Worm (Caenorhabditis elegans) whole organism, mixed stage, embryonic: ENCODE results near the gene idh-1.

Source experiments
- M03D4.4 ChIP-seq: sonication (generic microtip); optimal IDR thresholded peaks from 2 replicates; lab custom pipeline; 2017; ENCODE audit warnings: mild to moderate bottlenecking, missing genetic modification characterization, missing compliant biosample characterization
- bed-3 ChIP-seq: fragments of 200-800 bp; sonication (Bioruptor generic); optimal IDR thresholded peaks from 3 replicates; lab custom pipeline; 2018; ENCODE audit warnings: mild to moderate bottlenecking, missing genetic modification characterization, moderate library complexity, missing compliant biosample characterization
- blmp-1 ChIP-seq: fragments of 150-350 bp; optimal IDR thresholded peaks from 2 replicates; lab custom pipeline; 2014; ENCODE audit warnings: missing biosample characterization, missing genetic modification characterization
- ceh-39 ChIP-seq: fragments of 150-350 bp; optimal IDR thresholded peaks from 2 replicates; lab custom pipeline; 2014; ENCODE audit warnings: missing biosample characterization, missing genetic modification characterization
- ceh-43 ChIP-seq: fragments of 200-800 bp; sonication (Bioruptor generic); optimal IDR thresholded peaks from 2 replicates; lab custom pipeline; 2018; ENCODE audit warnings: mild to moderate bottlenecking, missing genetic modification characterization, moderate library complexity, missing compliant biosample characterization
- ceh-83 ChIP-seq: fragments of 200-800 bp; sonication (Bioruptor generic); optimal IDR thresholded peaks from 2 replicates; lab custom pipeline; 2018; ENCODE audit warnings: mild to moderate bottlenecking, missing genetic modification characterization, missing compliant biosample characterization
- ces-1 ChIP-seq: fragments of 150-350 bp; optimal IDR thresholded peaks from 2 replicates; lab custom pipeline; 2014; ENCODE audit warnings: missing biosample characterization, missing genetic modification reagents, missing genetic modification characterization
- cnd-1 ChIP-seq: fragments of 200-800 bp; sonication (Bioruptor generic); optimal IDR thresholded peaks from 2 replicates; lab custom pipeline; 2018; ENCODE audit warnings: mild to moderate bottlenecking, missing genetic modification characterization, missing compliant biosample characterization
- drap-1 ChIP-seq: fragments of 200-800 bp; sonication (Bioruptor generic); optimal IDR thresholded peaks from 3 replicates; lab custom pipeline; 2018; ENCODE audit warnings: mild to moderate bottlenecking, missing genetic modification characterization, missing compliant biosample characterization
- elt-1 ChIP-seq: sonication (generic microtip); optimal IDR thresholded peaks from 2 replicates; lab custom pipeline; 2017; ENCODE audit warnings: missing genetic modification characterization, mild to moderate bottlenecking, missing compliant biosample characterization, antibody characterized with exemption, moderate library complexity, borderline replicate concordance; ENCODE audit not compliant: insufficient read depth
- elt-3 ChIP-seq: fragments of 150-350 bp; optimal IDR thresholded peaks from 2 replicates; lab custom pipeline; 2014; ENCODE audit warnings: missing biosample characterization, missing genetic modification characterization
- flh-1 ChIP-seq: fragments of 200-800 bp; sonication (Bioruptor generic); optimal IDR thresholded peaks from 2 replicates; lab custom pipeline; 2018; ENCODE audit warnings: mild to moderate bottlenecking, missing genetic modification characterization, moderate library complexity, missing compliant biosample characterization
- ham-2 ChIP-seq: fragments of 200-800 bp; sonication (Bioruptor generic); optimal IDR thresholded peaks from 2 replicates; lab custom pipeline; 2018; ENCODE audit warnings: mild to moderate bottlenecking, missing genetic modification characterization, missing compliant biosample characterization
- hlh-1 ChIP-seq: fragments of 150-350 bp; optimal IDR thresholded peaks from 2 replicates; lab custom pipeline; 2014; ENCODE audit warnings: missing biosample characterization, missing genetic modification reagents, missing genetic modification characterization
- lin-13 ChIP-seq: fragments of 150-350 bp; optimal IDR thresholded peaks from 2 replicates; lab custom pipeline; 2014; ENCODE audit warnings: missing biosample characterization, missing genetic modification characterization
- lin-32 ChIP-seq: fragments of 200-800 bp; sonication (Bioruptor generic); optimal IDR thresholded peaks from 2 replicates; lab custom pipeline; 2018; ENCODE audit warnings: mild to moderate bottlenecking, missing genetic modification characterization, missing compliant biosample characterization
- lsy-2 ChIP-seq: fragments of 150-350 bp; optimal IDR thresholded peaks from 2 replicates; lab custom pipeline; 2014; ENCODE audit warnings: missing biosample characterization, missing genetic modification characterization
- mab-5 ChIP-seq: fragments of 150-350 bp; optimal IDR thresholded peaks from 2 replicates; lab custom pipeline; 2014; ENCODE audit warnings: missing biosample characterization, missing genetic modification characterization
- mep-1 ChIP-seq: fragments of 150-350 bp; optimal IDR thresholded peaks from 2 replicates; lab custom pipeline; 2017; ENCODE audit warnings: missing biosample characterization, missing genetic modification reagents, missing genetic modification characterization, inconsistent platforms
- mls-2 ChIP-seq: sonication (generic microtip); optimal IDR thresholded peaks from 2 replicates; lab custom pipeline; 2016; ENCODE audit warnings: mild to moderate bottlenecking, missing genetic modification characterization, moderate library complexity, missing compliant biosample characterization
- nhr-12 ChIP-seq: fragments of 150-350 bp; optimal IDR thresholded peaks from 2 replicates; lab custom pipeline; 2014; ENCODE audit warnings: missing biosample characterization, missing genetic modification characterization
- nhr-2 ChIP-seq: fragments of 150-350 bp; optimal IDR thresholded peaks from 2 replicates; lab custom pipeline; 2014; ENCODE audit warnings: missing biosample characterization, missing genetic modification characterization
- nhr-237 ChIP-seq: fragments of 150-350 bp; optimal IDR thresholded peaks from 2 replicates; lab custom pipeline; 2014; ENCODE audit warnings: missing biosample characterization, missing genetic modification characterization
- nhr-28 ChIP-seq: fragments of 150-350 bp; optimal IDR thresholded peaks from 2 replicates; lab custom pipeline; 2014; ENCODE audit warnings: missing biosample characterization, missing genetic modification characterization
- nhr-76 ChIP-seq: sonication (generic microtip); optimal IDR thresholded peaks from 2 replicates; lab custom pipeline; 2017; ENCODE audit warnings: missing biosample characterization, missing genetic modification characterization
- pha-4 ChIP-seq: fragments of 150-350 bp; optimal IDR thresholded peaks from 2 replicates; lab custom pipeline; 2018; ENCODE audit warnings: missing biosample characterization, missing genetic modification reagents, missing genetic modification characterization
- sem-2 ChIP-seq: fragments of 200-800 bp; sonication (Bioruptor generic); optimal IDR thresholded peaks from 2 replicates; lab custom pipeline; 2018; ENCODE audit warnings: mild to moderate bottlenecking, missing genetic modification characterization, missing compliant biosample characterization
- snpc-4 ChIP-seq: fragments of 150-350 bp; optimal IDR thresholded peaks from 2 replicates; lab custom pipeline; 2014; ENCODE audit warnings: missing biosample characterization, missing genetic modification characterization
- sptf-1 ChIP-seq: sonication (generic microtip); optimal IDR thresholded peaks from 2 replicates; lab custom pipeline; 2017; ENCODE audit warnings: mild to moderate bottlenecking, missing genetic modification characterization, moderate library complexity, missing compliant biosample characterization
- tbx-8 ChIP-seq: fragments of 200-800 bp; sonication (Bioruptor generic); optimal IDR thresholded peaks from 2 replicates; lab custom pipeline; 2018; ENCODE audit warnings: mild to moderate bottlenecking, missing genetic modification characterization, moderate library complexity, missing compliant biosample characterization
- unc-120 ChIP-seq: sonication (generic microtip); optimal IDR thresholded peaks from 2 replicates; lab custom pipeline; 2017; ENCODE audit warnings: missing genetic modification characterization, missing compliant biosample characterization; ENCODE audit not compliant: poor library complexity, severe bottlenecking
- unc-39 ChIP-seq: fragments of 150-350 bp; optimal IDR thresholded peaks from 2 replicates; lab custom pipeline; 2014; ENCODE audit warnings: missing biosample characterization, missing genetic modification characterization
- unc-62 ChIP-seq: fragments of 150-350 bp; optimal IDR thresholded peaks from 2 replicates; lab custom pipeline; 2014; ENCODE audit warnings: missing biosample characterization, missing genetic modification reagents, missing genetic modification characterization
- zip-8 ChIP-seq: fragments of 150-350 bp; optimal IDR thresholded peaks from 2 replicates; lab custom pipeline; 2014; ENCODE audit warnings: missing biosample characterization, missing genetic modification characterization
- ztf-11 ChIP-seq: fragments of 150-350 bp; optimal IDR thresholded peaks from 2 replicates; lab custom pipeline; 2014; ENCODE audit warnings: missing biosample characterization, missing genetic modification characterization

The idh-1 gene

DNA sequence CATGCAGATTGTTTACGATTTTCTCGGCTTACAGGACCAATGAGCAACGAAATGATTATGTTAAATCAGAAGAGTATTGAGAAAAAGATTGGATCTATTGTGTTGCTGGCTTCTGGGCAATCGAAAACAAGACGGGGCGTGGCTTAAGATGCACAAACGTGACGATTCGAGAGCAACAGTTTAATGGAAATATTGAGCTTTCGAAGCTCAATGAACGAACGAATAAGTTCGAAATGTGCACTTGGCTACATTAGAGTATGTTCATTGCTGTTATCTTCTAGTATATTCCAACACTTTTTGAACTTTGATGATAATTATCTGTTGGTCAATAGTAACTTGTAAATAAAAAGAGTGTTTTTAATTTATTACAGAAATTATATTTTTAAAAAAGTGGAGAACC is 4.5 kb upstream of the idh-1 start, which contains the start of gene hsp-12.3:
TSS of gene hsp-12.3 (minus strand) at position 101 of the 400 bp plus-strand sequence.
- TF ChIP-seq nhr-2 (tag; lab: Kevin White, UChicago) (no peak), nhr-76 (no peak), bed-3 (GFP tag; lab: Kevin White, UChicago) (no peak), ceh-83 (GFP tag; lab: Kevin White, UChicago) (no peak), ceh-43 (GFP tag; lab: Kevin White, UChicago) (no peak), nhr-12 (tag; lab: Kevin White, UChicago) (no peak), pha-4 (tag; lab: Kevin White, UChicago) (no peak), lin-13 (tag; lab: Kevin White, UChicago) (no peak)

ce11 chrIV:9444417-9445026 is 3.6 kb upstream of the idh-1 start:
- no peak for TF ChIP-seq elt-1 (tag; lab: Kevin White, UChicago)
- TF ChIP-seq ceh-39 (tag; lab: Kevin White, UChicago), result peak; percentile 78
- peak; percentile 66 for TF ChIP-seq drap-1 (GFP tag; lab: Kevin White, UChicago)
- no peak for TF ChIP-seq flh-1 (GFP tag; lab: Kevin White, UChicago)
- TF ChIP-seq M03D4.4 (tag; lab: Kevin White, UChicago), result no peak
- no peak for TF ChIP-seq nhr-28 (tag; lab: Kevin White, UChicago)
- no peak for TF ChIP-seq blmp-1 (tag; lab: Kevin White, UChicago)
- peak; percentile 41 for TF ChIP-seq nhr-2 (tag; lab: Kevin White, UChicago)
- no peak for TF ChIP-seq nhr-76
- peak; percentile 46 for TF ChIP-seq sptf-1 (tag; lab: Kevin White, UChicago)
- peak; percentile 76 for TF ChIP-seq lsy-2 (tag; lab: Kevin White, UChicago)
- peak; percentile 43 for TF ChIP-seq sem-2
- TF ChIP-seq ham-2 (GFP tag; lab: Kevin White, UChicago), result peak; percentile 45
- TF ChIP-seq zip-8 (tag; lab: Kevin White, UChicago), result no peak
- peak; percentile 54 for TF ChIP-seq ztf-11 (tag; lab: Kevin White, UChicago)
- no peak for TF ChIP-seq bed-3 (GFP tag; lab: Kevin White, UChicago)
- no peak for TF ChIP-seq ceh-83 (GFP tag; lab: Kevin White, UChicago)
- peak; percentile 97 for TF ChIP-seq pha-4 (tag; lab: Kevin White, UChicago)
- TF ChIP-seq mab-5 (tag; lab: Kevin White, UChicago), result no peak
- peak; percentile 94 for TF ChIP-seq lin-13 (tag; lab: Kevin White, UChicago)
- TF ChIP-seq unc-39 (tag; lab: Kevin White, UChicago), result no peak
- no peak for TF ChIP-seq mls-2 (tag; lab: Kevin White, UChicago)
- no peak for TF ChIP-seq ceh-43 (GFP tag; lab: Kevin White, UChicago)
- TF ChIP-seq lin-32 (GFP tag; lab: Kevin White, UChicago), result no peak
- peak; percentile 80 for TF ChIP-seq mep-1
- TF ChIP-seq tbx-8 (GFP tag; lab: Kevin White, UChicago), result peak; percentile 33
- TF ChIP-seq unc-120 (tag; lab: Kevin White, UChicago), result peak; percentile 85
- peak; percentile 48 for TF ChIP-seq nhr-237 (tag; lab: Kevin White, UChicago)
- TF ChIP-seq snpc-4 (tag; lab: Kevin White, UChicago), result no peak
- peak; percentile 84 for TF ChIP-seq ces-1
- TF ChIP-seq cnd-1 (tag; lab: Kevin White, UChicago), result peak; percentile 54
- TF ChIP-seq hlh-1 (tag; lab: Kevin White, UChicago), result peak; percentile 63
- peak; percentile 38 for TF ChIP-seq elt-3 (tag; lab: Kevin White, UChicago)
- TF ChIP-seq nhr-12 (tag; lab: Kevin White, UChicago), result peak; percentile 29
- peak; percentile 38 for TF ChIP-seq unc-62

DNA sequence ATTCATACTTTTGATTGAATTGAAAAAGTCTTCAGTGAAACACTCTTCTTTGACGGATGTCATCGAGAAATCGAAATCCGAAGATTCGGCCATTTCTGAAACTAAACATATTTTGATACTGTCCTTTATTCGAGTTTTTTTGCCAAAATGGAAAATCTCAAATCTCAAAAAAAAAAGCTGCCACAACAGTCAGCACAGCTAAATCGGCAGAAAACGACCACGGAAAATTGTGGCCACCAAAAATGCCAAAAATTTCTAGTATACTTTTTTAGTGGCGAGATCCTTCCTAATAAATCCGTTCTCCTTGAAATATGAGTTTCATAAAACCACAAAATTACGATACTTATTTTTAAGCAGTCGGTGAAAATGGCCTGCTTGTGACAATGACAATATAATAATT is 3.0 kb upstream of the idh-1 start, which contains the start of gene F38E11.9:
TSS of gene F38E11.9 (minus strand) at position 101 of the 400 bp plus-strand sequence.
- TF ChIP-seq blmp-1 (tag; lab: Kevin White, UChicago) (no peak), unc-62 (no peak), unc-120 (tag; lab: Kevin White, UChicago) (no peak), mep-1 (no peak), cnd-1 (tag; lab: Kevin White, UChicago) (no peak), zip-8 (tag; lab: Kevin White, UChicago) (no peak), ztf-11 (tag; lab: Kevin White, UChicago) (no peak), unc-39 (tag; lab: Kevin White, UChicago) (no peak), mls-2 (tag; lab: Kevin White, UChicago) (no peak), hlh-1 (tag; lab: Kevin White, UChicago) (no peak), lin-13 (tag; lab: Kevin White, UChicago) (no peak), nhr-237 (tag; lab: Kevin White, UChicago) (no peak), ceh-43 (GFP tag; lab: Kevin White, UChicago) (no peak), bed-3 (GFP tag; lab: Kevin White, UChicago) (no peak), flh-1 (GFP tag; lab: Kevin White, UChicago) (no peak), ham-2 (GFP tag; lab: Kevin White, UChicago) (no peak), sem-2 (no peak), nhr-28 (tag; lab: Kevin White, UChicago) (no peak), M03D4.4 (tag; lab: Kevin White, UChicago) (no peak), ceh-83 (GFP tag; lab: Kevin White, UChicago) (no peak)
